Fruit fly (Drosophila melanogaster) whole organism, embryonic: Measurements from ENCODE around the gene CG8136.

ENCODE experiments used
- ATbp ChIP-seq: fragments of 200-800 bp; sonication (Bioruptor generic); optimal IDR thresholded peaks from 2 replicates; lab custom pipeline; 2017; ENCODE audit warnings: missing biosample characterization, mild to moderate bottlenecking, missing genetic modification characterization, missing genetic modification reagents
- Bgb ChIP-seq: fragments of 200-800 bp; sonication (Bioruptor generic); IDR thresholded peaks from 2 replicates; pipeline ENCODE4 v1.3.6; 2022; ENCODE audit warnings: missing biosample characterization, missing genetic modification characterization; ENCODE audit not compliant: partially characterized antibody
- BtbVII ChIP-seq: fragments of 200-800 bp; sonication (Bioruptor generic); optimal IDR thresholded peaks from 3 replicates; lab custom pipeline; 2017; ENCODE audit warnings: missing biosample characterization, mild to moderate bottlenecking, missing genetic modification characterization
- CG10321 ChIP-seq: fragments of 200-800 bp; sonication (Bioruptor generic); IDR thresholded peaks from 2 replicates; pipeline ENCODE4 v1.3.6; 2022; ENCODE audit warnings: missing biosample characterization, missing genetic modification characterization
- CG10543 ChIP-seq: fragments of 200-800 bp; sonication (Bioruptor generic); optimal IDR thresholded peaks from 3 replicates; lab custom pipeline; 2017; ENCODE audit warnings: missing biosample characterization, mild to moderate bottlenecking, missing genetic modification characterization, moderate library complexity
- CG11093 ChIP-seq: fragments of 200-800 bp; sonication (Bioruptor generic); IDR thresholded peaks from 3 replicates; pipeline ENCODE4 v1.3.6; 2022; ENCODE audit warnings: missing biosample characterization, missing genetic modification characterization
- CG11456 ChIP-seq: fragments of 200-800 bp; sonication (Bioruptor generic); IDR thresholded peaks from 3 replicates; pipeline ENCODE4 v1.3.6; 2022; ENCODE audit warnings: missing biosample characterization, missing genetic modification characterization
- CG12071 ChIP-seq: fragments of 200-800 bp; sonication (Bioruptor generic); optimal IDR thresholded peaks from 3 replicates; lab custom pipeline; 2018; ENCODE audit warnings: missing biosample characterization, mild to moderate bottlenecking, missing genetic modification characterization
- CG12299 ChIP-seq: fragments of 200-800 bp; sonication (Bioruptor generic); optimal IDR thresholded peaks from 2 replicates; lab custom pipeline; 2018; ENCODE audit warnings: missing biosample characterization, mild to moderate bottlenecking, missing genetic modification characterization
- CG14050 ChIP-seq: fragments of 200-800 bp; sonication (Bioruptor generic); IDR thresholded peaks from 3 replicates; pipeline ENCODE4 v1.3.6; 2022; ENCODE audit warnings: missing biosample characterization, missing genetic modification characterization
- CG1603 ChIP-seq: fragments of 200-800 bp; sonication (Bioruptor generic); optimal IDR thresholded peaks from 2 replicates; lab custom pipeline; 2019; ENCODE audit warnings: missing biosample characterization, mild to moderate bottlenecking, missing genetic modification characterization, moderate library complexity
- CG18599 ChIP-seq: fragments of 200-800 bp; sonication (Bioruptor generic); optimal IDR thresholded peaks from 3 replicates; lab custom pipeline; 2017; ENCODE audit warnings: missing biosample characterization, missing genetic modification characterization, mild to moderate bottlenecking, moderate library complexity, missing genetic modification reagents
- CG2202 ChIP-seq: fragments of 200-800 bp; sonication (Bioruptor generic); optimal IDR thresholded peaks from 2 replicates; lab custom pipeline; 2018; ENCODE audit warnings: missing biosample characterization, mild to moderate bottlenecking, missing genetic modification characterization
- CG30431 ChIP-seq: fragments of 200-800 bp; sonication (Bioruptor generic); optimal IDR thresholded peaks from 2 replicates; lab custom pipeline; 2017; ENCODE audit warnings: missing biosample characterization, missing genetic modification characterization
- CG3163 ChIP-seq: fragments of 200-800 bp; sonication (Bioruptor generic); optimal IDR thresholded peaks from 3 replicates; lab custom pipeline; 2016; ENCODE audit warnings: missing biosample characterization, missing genetic modification characterization
- CG32772 ChIP-seq: fragments of 200-800 bp; sonication (Bioruptor generic); IDR thresholded peaks from 2 replicates; pipeline ENCODE4 v1.3.6; 2022; ENCODE audit warnings: missing biosample characterization, missing genetic modification characterization
- CG4730 ChIP-seq: fragments of 200-800 bp; sonication (Bioruptor generic); IDR thresholded peaks from 2 replicates; pipeline ENCODE4 v1.3.6; 2022; ENCODE audit warnings: missing biosample characterization, missing genetic modification characterization
- CG4820 ChIP-seq: fragments of 200-800 bp; sonication (Bioruptor generic); optimal IDR thresholded peaks from 3 replicates; lab custom pipeline; 2016; ENCODE audit warnings: missing biosample characterization, missing genetic modification characterization
- CG5953 ChIP-seq: fragments of 200-800 bp; sonication (Bioruptor generic); IDR thresholded peaks from 2 replicates; pipeline ENCODE4 v1.3.6; 2022; ENCODE audit warnings: missing biosample characterization, missing genetic modification characterization
- CG8290 ChIP-seq, 3 experiments: fragments of 200-800 bp; sonication (Bioruptor generic); optimal IDR thresholded peaks; 2 replicates each; lab custom pipeline; 2016 to 2019; ENCODE audit warnings: missing biosample characterization in 3 of 3, missing genetic modification characterization in 3 of 3, mild to moderate bottlenecking in 2 of 3, moderate library complexity in 1 of 3
- CG8388 ChIP-seq: fragments of 200-800 bp; sonication (Bioruptor generic); optimal IDR thresholded peaks from 2 replicates; lab custom pipeline; 2019; ENCODE audit warnings: missing biosample characterization, mild to moderate bottlenecking, missing genetic modification characterization, moderate library complexity
- CG8924 ChIP-seq: fragments of 200-800 bp; optimal IDR thresholded peaks from 3 replicates; lab custom pipeline; 2019; ENCODE audit warnings: missing biosample characterization, mild to moderate bottlenecking, missing genetic modification characterization, moderate library complexity
- CG9609 ChIP-seq: fragments of 200-800 bp; sonication (Bioruptor generic); optimal IDR thresholded peaks from 3 replicates; lab custom pipeline; 2016; ENCODE audit warnings: missing biosample characterization, missing genetic modification characterization
- CG9817 ChIP-seq: fragments of 200-800 bp; sonication (Bioruptor generic); optimal IDR thresholded peaks from 2 replicates; lab custom pipeline; 2018; ENCODE audit warnings: missing biosample characterization, mild to moderate bottlenecking, missing genetic modification characterization, moderate library complexity
- Camta ChIP-seq: fragments of 200-800 bp; sonication (Bioruptor generic); optimal IDR thresholded peaks from 2 replicates; lab custom pipeline; 2016; ENCODE audit warnings: missing biosample characterization, missing genetic modification characterization
- Doc2 ChIP-seq: fragments of 200-800 bp; sonication (Bioruptor generic); IDR thresholded peaks from 2 replicates; pipeline ENCODE4 v1.3.6; 2022; ENCODE audit warnings: missing biosample characterization, missing genetic modification characterization
- Hmr ChIP-seq: fragments of 200-800 bp; sonication (Bioruptor generic); optimal IDR thresholded peaks from 3 replicates; lab custom pipeline; 2017; ENCODE audit warnings: mild to moderate bottlenecking, missing biosample characterization, missing genetic modification reagents, missing genetic modification characterization
- Oaz ChIP-seq: fragments of 200-800 bp; sonication (Bioruptor generic); IDR thresholded peaks from 2 replicates; pipeline ENCODE4 v1.3.6; 2022; ENCODE audit warnings: missing biosample characterization, missing genetic modification characterization
- Opbp ChIP-seq: fragments of 200-800 bp; sonication (Bioruptor generic); IDR thresholded peaks from 3 replicates; pipeline ENCODE4 v1.3.6; 2022; ENCODE audit warnings: missing biosample characterization, missing genetic modification characterization; ENCODE audit not compliant: partially characterized antibody
- Ssrp ChIP-seq: fragments of 200-800 bp; sonication (Bioruptor generic); optimal IDR thresholded peaks from 2 replicates; lab custom pipeline; 2018; ENCODE audit warnings: missing biosample characterization, mild to moderate bottlenecking, missing genetic modification characterization, moderate library complexity
- Tbp ChIP-seq: fragments of >200 bp; optimal IDR thresholded peaks from 2 replicates; lab custom pipeline; 2018; ENCODE audit warnings: missing biosample characterization, missing genetic modification characterization
- Vsx1 ChIP-seq: fragments of 200-800 bp; sonication (Bioruptor generic); optimal IDR thresholded peaks from 2 replicates; lab custom pipeline; 2017; ENCODE audit warnings: missing biosample characterization, mild to moderate bottlenecking, missing genetic modification characterization, missing genetic modification reagents
- ase ChIP-seq: fragments of 200-800 bp; sonication (Bioruptor generic); IDR thresholded peaks from 3 replicates; pipeline ENCODE4 v1.3.6; 2022; ENCODE audit warnings: missing biosample characterization, missing genetic modification characterization
- az2 ChIP-seq: fragments of 200-800 bp; sonication (Bioruptor generic); optimal IDR thresholded peaks from 3 replicates; lab custom pipeline; 2016; ENCODE audit warnings: missing biosample characterization, missing genetic modification characterization
- bsh ChIP-seq, 2 experiments: fragments of 200-800 bp; sonication (Bioruptor generic); optimal IDR thresholded peaks; 2 replicates each; lab custom pipeline; 2017 to 2018; ENCODE audit warnings: mild to moderate bottlenecking in 2 of 2, missing biosample characterization in 2 of 2, missing genetic modification characterization in 2 of 2, moderate library complexity in 1 of 2
- chif ChIP-seq, 2 experiments: fragments of 200-800 bp; sonication (Bioruptor generic); optimal IDR thresholded peaks; 3 replicates each; lab custom pipeline; 2016; ENCODE audit warnings: missing biosample characterization in 2 of 2, missing genetic modification characterization in 2 of 2
- chinmo ChIP-seq: fragments of 200-800 bp; sonication (Bioruptor generic); IDR thresholded peaks from 4 replicates; pipeline ENCODE4 v1.3.6; 2022; ENCODE audit warnings: missing biosample characterization, missing genetic modification characterization; ENCODE audit not compliant: partially characterized antibody
- crol ChIP-seq: fragments of 200-800 bp; sonication (Bioruptor generic); IDR thresholded peaks from 2 replicates; pipeline ENCODE4 v1.3.6; 2022; ENCODE audit warnings: missing biosample characterization, missing genetic modification characterization
- ems ChIP-seq: fragments of 200-800 bp; sonication (Bioruptor generic); optimal IDR thresholded peaks from 3 replicates; lab custom pipeline; 2016; ENCODE audit warnings: missing biosample characterization, missing genetic modification characterization
- esg ChIP-seq: fragments of 200-800 bp; sonication (Bioruptor generic); conservative IDR thresholded peaks from 2 replicates; pipeline ENCODE4 v1.3.6; 2022; ENCODE audit warnings: missing biosample characterization, missing genetic modification characterization
- fd3F ChIP-seq: fragments of 200-800 bp; sonication (Bioruptor generic); optimal IDR thresholded peaks from 2 replicates; lab custom pipeline; 2018; ENCODE audit warnings: missing biosample characterization, mild to moderate bottlenecking, missing genetic modification characterization, moderate library complexity
- gcm ChIP-seq: fragments of 200-800 bp; sonication (Bioruptor generic); optimal IDR thresholded peaks from 2 replicates; lab custom pipeline; 2019; ENCODE audit warnings: missing biosample characterization, mild to moderate bottlenecking, missing genetic modification characterization, moderate library complexity
- peb ChIP-seq: fragments of 200-800 bp; sonication (Bioruptor generic); IDR thresholded peaks from 2 replicates; pipeline ENCODE4 v1.3.6; 2022; ENCODE audit warnings: missing biosample characterization, missing genetic modification characterization
- row ChIP-seq: fragments of 200-800 bp; sonication (Bioruptor generic); IDR thresholded peaks from 3 replicates; pipeline ENCODE4 v1.3.6; 2022; ENCODE audit warnings: missing biosample characterization, missing genetic modification characterization
- run ChIP-seq: fragments of 200-800 bp; sonication (Bioruptor generic); optimal IDR thresholded peaks from 3 replicates; lab custom pipeline; 2018; ENCODE audit warnings: missing biosample characterization, mild to moderate bottlenecking, missing genetic modification characterization
- sd ChIP-seq: fragments of 200-800 bp; sonication (Bioruptor generic); optimal IDR thresholded peaks from 3 replicates; lab custom pipeline; 2018; ENCODE audit warnings: missing biosample characterization, mild to moderate bottlenecking, missing genetic modification characterization, moderate library complexity
- sna ChIP-seq: fragments of 200-800 bp; sonication (Bioruptor generic); IDR thresholded peaks from 2 replicates; pipeline ENCODE4 v1.3.6; 2022; ENCODE audit warnings: missing biosample characterization, missing genetic modification characterization; ENCODE audit not compliant: partially characterized antibody
- toy ChIP-seq: fragments of 200-800 bp; sonication (Bioruptor generic); IDR thresholded peaks from 2 replicates; pipeline ENCODE4 v1.3.6; 2022; ENCODE audit warnings: missing biosample characterization, missing genetic modification characterization
- unc-4 ChIP-seq: fragments of 200-800 bp; sonication (Bioruptor generic); IDR thresholded peaks from 2 replicates; pipeline ENCODE4 v1.3.6; 2022; ENCODE audit warnings: missing biosample characterization, missing genetic modification characterization; ENCODE audit not compliant: partially characterized antibody

Gene CG8136

DNA sequence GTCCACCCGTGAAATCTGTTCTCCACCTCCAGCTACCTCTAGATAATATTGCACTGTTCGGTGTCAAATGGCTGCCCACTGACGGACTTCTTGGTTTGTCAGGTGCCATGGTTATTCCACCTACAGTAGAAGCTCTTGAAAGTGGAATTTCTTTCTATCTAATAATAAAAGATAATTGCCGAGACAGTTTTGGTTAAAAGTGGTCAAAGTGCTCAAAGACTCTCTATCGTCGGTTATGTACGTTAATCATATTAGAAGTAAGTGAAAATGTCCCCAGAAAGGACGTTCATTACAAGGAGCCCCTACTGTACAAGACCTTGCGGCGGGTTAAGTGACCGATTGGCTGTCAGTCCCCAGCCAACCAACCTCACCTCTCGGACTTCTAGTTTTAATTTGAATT lies 23.0 kb downstream of the CG8136 start (continued):
- 0 out of 3 replicates have a peak, but pooled peaks have one; percentile 24 for TF ChIP-seq CG11093
- peak; percentile 9 for TF ChIP-seq run (tag; lab: Kevin White, UChicago)
- peak; percentile 22 for TF ChIP-seq CG30431 (GFP tag; lab: Kevin White, UChicago)
- TF ChIP-seq ase (GFP tag; lab: Robert Waterston, UW) = peak; percentile 58; the same call in 1 of the 3 replicates
- peak; percentile 9 for TF ChIP-seq CG10543 (GFP tag; lab: Kevin White, UChicago)
- peak; percentile 67 for TF ChIP-seq Hmr (GFP tag; lab: Kevin White, UChicago)
- peak; percentile 45 for TF ChIP-seq CG4820 (GFP tag; lab: Kevin White, UChicago)
- TF ChIP-seq sd (tag; lab: Kevin White, UChicago) = peak; percentile 8
- no peak for TF ChIP-seq CG5953 (GFP tag; lab: Robert Waterston, UW)
- no peak for TF ChIP-seq Opbp (GFP tag; lab: Robert Waterston, UW)
- TF ChIP-seq toy = no peak
- peak in 1 of 2 experiments; percentile 57 for TF ChIP-seq bsh (GFP tag; optimal IDR thresholded peaks at IDR 0.05; lab: Kevin White, UChicago)
- peak; percentile 12; the same call in 2 of the 3 replicates for TF ChIP-seq CG14050 (GFP tag; lab: Robert Waterston, UW)
- no peak for TF ChIP-seq Camta (GFP tag; lab: Kevin White, UChicago)
- peak; percentile 19; the same call in 1 of the 2 replicates for TF ChIP-seq crol (GFP tag; lab: Robert Waterston, UW)
- TF ChIP-seq CG32772 (GFP tag; lab: Robert Waterston, UW) = 0 out of 2 replicates have a peak, but pooled peaks have one; percentile 44
- peak; percentile 7 for TF ChIP-seq CG8924 (tag; lab: Kevin White, UChicago)
- peak; percentile 33 for TF ChIP-seq gcm
- peak; percentile 10; the same call in 1 of the 2 replicates for TF ChIP-seq peb (GFP tag; lab: Robert Waterston, UW)
- no peak for TF ChIP-seq CG8290 (GFP tag; optimal IDR thresholded peaks at IDR 0.05; lab: Kevin White, UChicago)
- TF ChIP-seq CG8290 (tag; optimal IDR thresholded peaks at IDR 0.05; lab: Kevin White, UChicago) = peak in 1 of 2 experiments; percentile 23
- no peak for TF ChIP-seq sna (GFP tag; lab: Robert Waterston, UW)
- peak; percentile 29 for TF ChIP-seq CG9817 (tag; lab: Kevin White, UChicago)
- TF ChIP-seq CG12071 (GFP tag; lab: Kevin White, UChicago) = no peak
- no peak for TF ChIP-seq Doc2
- no peak for TF ChIP-seq unc-4 (GFP tag; lab: Robert Waterston, UW)
- no peak for TF ChIP-seq Oaz
- no peak for TF ChIP-seq CG12299
- TF ChIP-seq Ssrp (tag; lab: Kevin White, UChicago) = peak; percentile 25
- peak; percentile 41 for TF ChIP-seq CG9609 (GFP tag; lab: Kevin White, UChicago)
- TF ChIP-seq chif (GFP tag; optimal IDR thresholded peaks at IDR 0.05; lab: Kevin White, UChicago) = peak in 1 of 2 experiments; percentile 45
- peak; percentile 34 for TF ChIP-seq az2 (GFP tag; lab: Kevin White, UChicago)
- TF ChIP-seq Tbp (GFP tag; lab: Kevin White, UChicago) = no peak
- peak; percentile 40 for TF ChIP-seq Vsx1 (GFP tag; lab: Kevin White, UChicago)
- peak; percentile 20 for TF ChIP-seq CG8388 (GFP tag; lab: Kevin White, UChicago)
- peak; percentile 20 for TF ChIP-seq ems (GFP tag; lab: Kevin White, UChicago)
- TF ChIP-seq BtbVII (GFP tag; lab: Kevin White, UChicago) = peak; percentile 51
- TF ChIP-seq row (GFP tag; lab: Robert Waterston, UW) = peak; percentile 85
- no peak for TF ChIP-seq CG3163 (GFP tag; lab: Kevin White, UChicago)
- TF ChIP-seq CG1603 (tag; lab: Kevin White, UChicago) = peak; percentile 44
- TF ChIP-seq CG2202 (tag; lab: Kevin White, UChicago) = no peak
- TF ChIP-seq Bgb = no peak
- peak; percentile 72; the same call in 1 of the 3 replicates for TF ChIP-seq CG11456
- 0 out of 2 replicates have a peak, but pooled peaks have one; percentile 29 for TF ChIP-seq CG4730 (GFP tag; lab: Robert Waterston, UW)
- peak; percentile 66 for TF ChIP-seq esg
- peak; percentile 29 for TF ChIP-seq fd3F (GFP tag; lab: Kevin White, UChicago)
- TF ChIP-seq ATbp (GFP tag; lab: Kevin White, UChicago) = peak; percentile 61
- no peak for TF ChIP-seq CG10321 (GFP tag; lab: Robert Waterston, UW)
- TF ChIP-seq CG18599 (GFP tag; lab: Kevin White, UChicago) = peak; percentile 49
- TF ChIP-seq chinmo = 0 out of 4 replicates have a peak, but pooled peaks have one; percentile 17
